Worm (Caenorhabditis elegans) whole organism, L2 larva: ENCODE measurements around the gene T20D4.10.
"Not testable (repeated sequence)": the region's sequence is repeated elsewhere in the genome, so short reads cannot be mapped to it uniquely, and the experiment has no call there.

ENCODE experiments used
- R02D3.7 ChIP-seq: fragments of 150-350 bp; optimal IDR thresholded peaks from 2 replicates; lab custom pipeline; 2014; ENCODE audit warnings: missing biosample characterization, missing genetic modification characterization
- ama-1 ChIP-seq: fragments of 150-350 bp; optimal IDR thresholded peaks from 2 replicates; lab custom pipeline; 2018; ENCODE audit warnings: inconsistent platforms
- dmd-4 ChIP-seq: sonication (generic microtip); optimal IDR thresholded peaks from 2 replicates; lab custom pipeline; 2017; ENCODE audit warnings: missing biosample characterization, missing genetic modification characterization
- egl-27 ChIP-seq: sonication (generic microtip); optimal IDR thresholded peaks from 3 replicates; lab custom pipeline; 2017; ENCODE audit warnings: missing biosample characterization, missing genetic modification reagents, missing genetic modification characterization
- lin-13 ChIP-seq: fragments of 150-350 bp; optimal IDR thresholded peaks from 2 replicates; lab custom pipeline; 2014; ENCODE audit warnings: missing biosample characterization, missing genetic modification reagents, missing genetic modification characterization
- lin-39 ChIP-seq: fragments of 150-350 bp; optimal IDR thresholded peaks from 2 replicates; lab custom pipeline; 2014; ENCODE audit warnings: missing biosample characterization, missing genetic modification reagents, missing genetic modification characterization
- lsy-2 ChIP-seq, 2 experiments: fragments of 150-350 bp in 1 of 2; sonication (generic microtip) in 1 of 2; optimal IDR thresholded peaks; 2 replicates each; lab custom pipeline; 2014 to 2017; ENCODE audit warnings: missing biosample characterization in 2 of 2, missing genetic modification characterization in 2 of 2
- nhr-23 ChIP-seq: fragments of 150-350 bp; optimal IDR thresholded peaks from 2 replicates; lab custom pipeline; 2014; ENCODE audit warnings: missing biosample characterization, missing genetic modification reagents, missing genetic modification characterization
- nhr-6 ChIP-seq: fragments of 150-350 bp; optimal IDR thresholded peaks from 2 replicates; lab custom pipeline; 2014; ENCODE audit warnings: missing biosample characterization, missing genetic modification characterization
- nhr-77 ChIP-seq: fragments of 150-350 bp; optimal IDR thresholded peaks from 2 replicates; lab custom pipeline; 2014; ENCODE audit warnings: missing biosample characterization, missing genetic modification characterization
- skn-1 ChIP-seq: sonication (generic microtip); optimal IDR thresholded peaks from 2 replicates; lab custom pipeline; 2017; ENCODE audit warnings: missing biosample characterization, missing genetic modification characterization
- zag-1 ChIP-seq: fragments of 150-350 bp; optimal IDR thresholded peaks from 2 replicates; lab custom pipeline; 2014; ENCODE audit warnings: missing biosample characterization, missing genetic modification characterization
- ztf-4 ChIP-seq: fragments of 150-350 bp; optimal IDR thresholded peaks from 2 replicates; lab custom pipeline; 2014; ENCODE audit warnings: missing biosample characterization, missing genetic modification characterization

ce11 chrV:3367773-3368172 lies 32.3 kb upstream of the T20D4.10 start, which contains the start of gene C04E12.2:
- TF ChIP-seq nhr-77; ama-1 (lab: Kevin White, UChicago); nhr-23 (tag; lab: Kevin White, UChicago); R02D3.7 (tag; lab: Kevin White, UChicago); lin-13; skn-1 (tag; lab: Kevin White, UChicago); lsy-2 (tag; optimal IDR thresholded peaks at IDR 0.05; lab: Kevin White, UChicago); dmd-4 (tag; lab: Kevin White, UChicago); zag-1 (tag; lab: Kevin White, UChicago); ztf-4; nhr-6 (tag; lab: Kevin White, UChicago); egl-27 (tag; lab: Kevin White, UChicago); lin-39 (tag; lab: Kevin White, UChicago): not testable (repeated sequence)
